Worm (Caenorhabditis elegans): ENCODE data around the gene otub-1.

Gene otub-1

DNA sequence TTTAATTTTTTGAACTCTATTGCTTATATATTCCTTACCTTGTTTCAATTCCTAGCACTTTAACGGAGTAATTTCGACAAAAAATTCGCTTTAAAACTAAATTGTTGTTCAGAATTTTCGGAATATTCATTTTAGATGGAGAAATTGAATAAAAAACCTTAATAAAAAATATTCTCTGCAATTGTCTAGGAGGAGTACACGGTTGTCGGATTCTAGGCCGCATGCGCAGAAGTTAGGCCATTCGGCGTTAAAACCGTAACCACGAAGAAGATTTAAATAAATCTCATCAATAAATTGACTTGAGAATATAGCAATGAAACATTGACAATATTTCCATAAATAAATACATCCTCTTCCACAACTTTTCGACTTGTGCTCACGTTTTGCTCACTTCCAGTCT is 16.2 kb downstream of the otub-1 start, which contains the start of the genes C01G10.10 and C01G10.9:
Gene C01G10.10, minus strand, starts transcription at position 151 of the 400 bp plus-strand sequence.
Gene C01G10.9, plus strand, starts transcription at position 240 of the 400 bp plus-strand sequence.
- TF ChIP-seq nhr-11 (tag; optimal IDR thresholded peaks at IDR 0.05) = no peak
- no peak for TF ChIP-seq ceh-82 (tag; optimal IDR thresholded peaks at IDR 0.05)
- TF ChIP-seq sma-9 (GFP tag; optimal IDR thresholded peaks at IDR 0.05) = peak; percentile 82
- no peak for TF ChIP-seq sma-9 (tag; optimal IDR thresholded peaks at IDR 0.05)
- TF ChIP-seq aly-2 (tag; optimal IDR thresholded peaks at IDR 0.05) = no peak
- TF ChIP-seq nhr-129 (tag; optimal IDR thresholded peaks at IDR 0.05) = no peak
- TF ChIP-seq C34F6.9 (tag; optimal IDR thresholded peaks at IDR 0.05) = peak; percentile 64
- no peak for TF ChIP-seq elt-1 (tag; optimal IDR thresholded peaks at IDR 0.05)
- peak; percentile 46 for TF ChIP-seq nhr-25 (tag; optimal IDR thresholded peaks at IDR 0.05)
- no peak for TF ChIP-seq zag-1 (tag; optimal IDR thresholded peaks at IDR 0.05)
- TF ChIP-seq snpc-4 (tag; optimal IDR thresholded peaks at IDR 0.05) = peak; percentile 50
- no peak for TF ChIP-seq dmd-4 (tag; optimal IDR thresholded peaks at IDR 0.05)
- no peak for TF ChIP-seq ztf-11 (tag; optimal IDR thresholded peaks at IDR 0.05)
- TF ChIP-seq lsy-2 (tag; optimal IDR thresholded peaks at IDR 0.05) = peak; percentile 13 to 75
- peak; percentile 47 for TF ChIP-seq gmeb-1 (tag; optimal IDR thresholded peaks at IDR 0.05)
- TF ChIP-seq crh-2 (tag; optimal IDR thresholded peaks at IDR 0.05) = peak; percentile 45
- no peak for TF ChIP-seq skn-1 (tag; optimal IDR thresholded peaks at IDR 0.05)
- no peak for TF ChIP-seq Y55F3AM.14 (GFP tag; optimal IDR thresholded peaks at IDR 0.05)
- no peak for TF ChIP-seq ama-1 (optimal IDR thresholded peaks at IDR 0.05)
- TF ChIP-seq ceh-16 (tag; optimal IDR thresholded peaks at IDR 0.05) = peak; percentile 13
- peak; percentile 47 for TF ChIP-seq unc-55 (GFP tag; optimal IDR thresholded peaks at IDR 0.05)
- TF ChIP-seq lin-39 (tag; optimal IDR thresholded peaks at IDR 0.05) = no peak
- TF ChIP-seq lin-13 (GFP tag; optimal IDR thresholded peaks at IDR 0.05) = peak; percentile 51
- peak; percentile 41 for TF ChIP-seq sem-4 (tag; optimal IDR thresholded peaks at IDR 0.05)
- TF ChIP-seq nhr-10 (tag; optimal IDR thresholded peaks at IDR 0.05) = no peak
- no peak for TF ChIP-seq nhr-12 (tag; optimal IDR thresholded peaks at IDR 0.05)
- no peak for TF ChIP-seq nhr-77 (tag; optimal IDR thresholded peaks at IDR 0.05)
- TF ChIP-seq mbf-1 (tag; optimal IDR thresholded peaks at IDR 0.05) = no peak
- TF ChIP-seq nhr-237 (tag; optimal IDR thresholded peaks at IDR 0.05) = no peak
- peak; percentile 73 for TF ChIP-seq F13H6.1 (tag; optimal IDR thresholded peaks at IDR 0.05)
- peak; percentile 9 for TF ChIP-seq fos-1 (tag; optimal IDR thresholded peaks at IDR 0.05)
- no peak for TF ChIP-seq R02D3.7 (tag; optimal IDR thresholded peaks at IDR 0.05)
- no peak for TF ChIP-seq nhr-6 (tag; optimal IDR thresholded peaks at IDR 0.05)
- TF ChIP-seq unc-62 (GFP tag; optimal IDR thresholded peaks at IDR 0.05) = no peak
- TF ChIP-seq egl-27 (tag; optimal IDR thresholded peaks at IDR 0.05) = no peak
- no peak for TF ChIP-seq ztf-1 (GFP tag; conservative IDR thresholded peaks at IDR 0.05)
- no peak for TF ChIP-seq mdl-1 (tag; optimal IDR thresholded peaks at IDR 0.05)
- TF ChIP-seq nhr-23 (tag; optimal IDR thresholded peaks at IDR 0.05) = no peak
- TF ChIP-seq elt-3 (tag; optimal IDR thresholded peaks at IDR 0.05) = no peak
- TF ChIP-seq mab-5 (tag; optimal IDR thresholded peaks at IDR 0.05) = no peak
- peak; percentile 68 for TF ChIP-seq sma-3 (GFP tag; optimal IDR thresholded peaks at IDR 0.05)

- TF ChIP-seq crh-2 (tag; optimal IDR thresholded peaks at IDR 0.05) (peak; percentile 3), ama-1 (optimal IDR thresholded peaks at IDR 0.05) (peak; percentile 79), nhr-6 (tag; optimal IDR thresholded peaks at IDR 0.05) (no peak)
Observed at ce11 chrV:15083659-15084058, 17.6 kb downstream of the otub-1 start.

DNA sequence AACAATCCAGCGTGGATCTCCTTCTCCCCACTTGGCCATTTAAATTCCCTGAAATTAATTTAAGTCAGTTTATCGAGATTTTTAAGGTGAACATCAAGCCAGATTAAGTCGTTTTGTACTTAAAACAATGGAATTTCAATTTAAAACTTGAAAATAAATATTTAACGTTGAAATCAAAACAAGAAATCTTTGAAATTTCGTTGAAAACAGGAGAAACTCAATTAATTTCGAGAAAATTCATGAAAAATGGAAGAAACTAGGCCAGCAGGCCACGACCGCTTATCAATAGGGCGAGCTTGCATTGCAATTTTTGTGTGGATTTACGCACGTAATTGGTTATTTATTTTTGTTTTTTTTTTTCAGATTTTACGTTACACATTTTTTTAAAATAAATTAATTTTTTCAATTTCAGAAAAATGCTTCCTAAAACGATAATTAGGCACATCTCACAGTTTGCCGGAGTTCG is 19.3 kb downstream of the otub-1 start, which contains the start of the genes ahsa-1 and C01G10.7:
Gene ahsa-1, minus strand, starts transcription at position 51 of the 466 bp plus-strand sequence.
Gene C01G10.7, plus strand, starts transcription at position 413 of the 466 bp plus-strand sequence.
- TF ChIP-seq crh-2 (tag; optimal IDR thresholded peaks at IDR 0.05) (peak; percentile 94), zag-1 (tag; optimal IDR thresholded peaks at IDR 0.05) (peak; percentile 30), peb-1 (tag; optimal IDR thresholded peaks at IDR 0.05) (no peak), nhr-23 (tag; optimal IDR thresholded peaks at IDR 0.05) (no peak), nhr-25 (tag; optimal IDR thresholded peaks at IDR 0.05) (no peak), lin-11 (tag; optimal IDR thresholded peaks at IDR 0.05) (peak; percentile 47), skn-1 (tag; optimal IDR thresholded peaks at IDR 0.05) (peak; percentile 56), Y55F3AM.14 (GFP tag; optimal IDR thresholded peaks at IDR 0.05) (no peak), dmd-4 (tag; optimal IDR thresholded peaks at IDR 0.05) (no peak), snpc-4 (tag; optimal IDR thresholded peaks at IDR 0.05) (peak; percentile 81), elt-1 (tag; optimal IDR thresholded peaks at IDR 0.05) (no peak), fos-1 (tag; optimal IDR thresholded peaks at IDR 0.05) (peak; percentile 80), R02D3.7 (tag; optimal IDR thresholded peaks at IDR 0.05) (peak; percentile 88), mab-5 (tag; optimal IDR thresholded peaks at IDR 0.05) (peak; percentile 80), ztf-1 (GFP tag; conservative IDR thresholded peaks at IDR 0.05) (no peak), nhr-129 (tag; optimal IDR thresholded peaks at IDR 0.05) (peak; percentile 78), elt-3 (tag; optimal IDR thresholded peaks at IDR 0.05) (no peak), ceh-82 (tag; optimal IDR thresholded peaks at IDR 0.05) (peak; percentile 15), nhr-237 (tag; optimal IDR thresholded peaks at IDR 0.05) (peak; percentile 23), unc-62 (GFP tag; optimal IDR thresholded peaks at IDR 0.05) (no peak), lin-39 (tag; optimal IDR thresholded peaks at IDR 0.05) (no peak), mbf-1 (tag; optimal IDR thresholded peaks at IDR 0.05) (no peak), nhr-10 (tag; optimal IDR thresholded peaks at IDR 0.05) (no peak), F13H6.1 (tag; optimal IDR thresholded peaks at IDR 0.05) (peak; percentile 86), ceh-16 (tag; optimal IDR thresholded peaks at IDR 0.05) (peak; percentile 36), blmp-1 (tag; optimal IDR thresholded peaks at IDR 0.05; ENCODE audit: insufficient read depth) (peak; percentile 64), nhr-21 (tag; optimal IDR thresholded peaks at IDR 0.05) (no peak), egl-27 (tag; optimal IDR thresholded peaks at IDR 0.05) (peak; percentile 52), gmeb-1 (tag; optimal IDR thresholded peaks at IDR 0.05) (peak; percentile 81), lsy-2 (tag; optimal IDR thresholded peaks at IDR 0.05) (peak; percentile 76 to 93), unc-55 (GFP tag; optimal IDR thresholded peaks at IDR 0.05) (peak; percentile 98), nhr-11 (tag; optimal IDR thresholded peaks at IDR 0.05) (no peak), aly-2 (tag; optimal IDR thresholded peaks at IDR 0.05) (no peak), lin-13 (GFP tag; optimal IDR thresholded peaks at IDR 0.05) (peak; percentile 86), sma-9 (GFP tag; optimal IDR thresholded peaks at IDR 0.05) (peak; percentile 88), sma-9 (tag; optimal IDR thresholded peaks at IDR 0.05) (no peak)
